Fruit fly (Drosophila melanogaster): ENCODE results near the gene Traf6.
A peak's percentile ranks its signal among the peaks of the same experiment; 100 is the strongest.

Traf6 gene

DNA sequence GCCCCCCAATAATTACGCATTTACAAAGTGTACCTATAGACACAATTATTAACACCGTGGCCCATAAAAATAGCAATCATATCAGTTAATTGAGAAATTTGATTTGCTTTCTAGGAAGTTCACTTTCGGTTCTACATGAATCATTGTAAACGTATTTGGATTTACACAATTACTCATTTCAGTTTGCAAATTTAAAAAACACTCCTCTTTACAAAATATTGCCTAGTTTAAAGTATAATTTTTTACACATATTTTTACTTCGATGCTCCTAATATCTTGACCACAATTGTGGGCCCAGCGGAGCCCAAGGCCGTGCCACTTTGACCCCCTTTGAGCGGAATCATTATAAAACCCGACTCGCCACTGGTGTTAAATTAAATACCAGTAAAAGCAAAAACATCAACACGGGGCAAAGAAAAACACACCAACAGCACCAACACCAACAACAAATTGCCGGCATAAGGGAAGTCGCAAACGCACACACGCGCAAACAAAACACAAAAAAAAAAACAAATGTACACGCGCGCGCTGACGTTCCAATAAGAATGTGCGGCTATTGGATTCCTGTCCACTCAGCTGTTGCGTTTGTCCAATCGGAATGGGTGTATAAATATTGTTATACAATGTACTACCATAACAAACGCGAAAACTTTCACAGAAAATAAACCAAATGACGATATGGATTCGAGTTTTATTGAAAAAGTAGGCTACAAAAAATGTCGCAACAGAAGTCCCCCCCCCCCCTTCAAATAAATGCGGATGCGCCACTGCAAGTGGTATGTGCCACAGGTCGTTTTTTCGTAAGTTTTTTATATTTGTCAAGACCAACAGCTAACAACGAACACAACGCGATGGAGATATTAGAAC, 42.5 kb downstream of the Traf6 start (continued):
- no peak for TF ChIP-seq abd-A (tag; optimal IDR thresholded peaks at IDR 0.05)
- no peak for TF ChIP-seq CG3838 (GFP tag; optimal IDR thresholded peaks at IDR 0.05)
- peak; percentile 37 for TF ChIP-seq chn (GFP tag; optimal IDR thresholded peaks at IDR 0.05)
- TF ChIP-seq CG2202 (tag; optimal IDR thresholded peaks at IDR 0.05) = no peak
- TF ChIP-seq HLH54F (GFP tag; optimal IDR thresholded peaks at IDR 0.05) = peak; percentile 33
- TF ChIP-seq knrl (GFP tag; IDR thresholded peaks at IDR 0.05; ENCODE audit: partially characterized antibody) = no peak
- TF ChIP-seq B-H1 (GFP tag; IDR thresholded peaks at IDR 0.05) = peak; percentile 36; the same call in 2 of the 3 replicates
- TF ChIP-seq cad (GFP tag; optimal IDR thresholded peaks at IDR 0.05) = no peak
- TF ChIP-seq CG10267 (tag; optimal IDR thresholded peaks at IDR 0.05) = peak; percentile 39
- TF ChIP-seq Hr78 (GFP tag; optimal IDR thresholded peaks at IDR 0.05) = peak in 1 of 2 experiments; percentile 61
- TF ChIP-seq gt (GFP tag; IDR thresholded peaks at IDR 0.05) = no peak
- no peak for TF ChIP-seq CG9876 (GFP tag; optimal IDR thresholded peaks at IDR 0.05)
- no peak for TF ChIP-seq CG7963 (GFP tag; IDR thresholded peaks at IDR 0.05; ENCODE audit: partially characterized antibody)
- no peak for TF ChIP-seq kay (GFP tag; optimal IDR thresholded peaks at IDR 0.05)
- peak; percentile 80 for TF ChIP-seq Elba2 (GFP tag; optimal IDR thresholded peaks at IDR 0.05)
- peak; percentile 64 to 94 for TF ChIP-seq insv (GFP tag; optimal IDR thresholded peaks at IDR 0.05)
- no peak for TF ChIP-seq zen2 (GFP tag; IDR thresholded peaks at IDR 0.05; ENCODE audit: partially characterized antibody)
- peak; percentile 30 for TF ChIP-seq NK7.1 (GFP tag; optimal IDR thresholded peaks at IDR 0.05)
- TF ChIP-seq hth (optimal IDR thresholded peaks at IDR 0.05) = no peak
- TF ChIP-seq exex (tag; optimal IDR thresholded peaks at IDR 0.05) = peak; percentile 24
- peak; percentile 46 for TF ChIP-seq CG9437 (GFP tag; optimal IDR thresholded peaks at IDR 0.05)
- TF ChIP-seq HLH4C (GFP tag; IDR thresholded peaks at IDR 0.05; ENCODE audit: partially characterized antibody) = no peak
- peak; percentile 61 for TF ChIP-seq Dek (tag; optimal IDR thresholded peaks at IDR 0.05)
- no peak for TF ChIP-seq CG16813 (GFP tag; IDR thresholded peaks at IDR 0.05; ENCODE audit: partially characterized antibody)
- TF ChIP-seq grau (tag; optimal IDR thresholded peaks at IDR 0.05) = peak; percentile 79
- TF ChIP-seq jing (GFP tag; optimal IDR thresholded peaks at IDR 0.05) = no peak
- no peak for TF ChIP-seq CG4707 (GFP tag; optimal IDR thresholded peaks at IDR 0.05)
- TF ChIP-seq lola (GFP tag; optimal IDR thresholded peaks at IDR 0.05) = peak in 1 of 3 experiments; percentile 18
- TF ChIP-seq HmgZ (tag; optimal IDR thresholded peaks at IDR 0.05) = peak; percentile 64
- TF ChIP-seq schlank (tag; optimal IDR thresholded peaks at IDR 0.05) = peak; percentile 69
- TF ChIP-seq Neu2 (GFP tag; optimal IDR thresholded peaks at IDR 0.05; ENCODE audit: borderline replicate concordance) = no peak
- TF ChIP-seq ham (GFP tag; IDR thresholded peaks at IDR 0.05) = no peak
- no peak for TF ChIP-seq MESR4 (GFP tag; optimal IDR thresholded peaks at IDR 0.05)
- TF ChIP-seq CG3726 (GFP tag; IDR thresholded peaks at IDR 0.05) = 0 out of 3 replicates have a peak, but pooled peaks have one; percentile 59
- TF ChIP-seq crol (GFP tag; IDR thresholded peaks at IDR 0.05) = peak; percentile 68
- TF ChIP-seq CG6689 (GFP tag; IDR thresholded peaks at IDR 0.05) = peak; percentile 42
- TF ChIP-seq CG13775 (GFP tag; optimal IDR thresholded peaks at IDR 0.05) = peak; percentile 52
- TF ChIP-seq Optix (GFP tag; IDR thresholded peaks at IDR 0.05) = no peak
- TF ChIP-seq gem (tag; optimal IDR thresholded peaks at IDR 0.05) = peak; percentile 82
- peak; percentile 43; the same call in 1 of the 2 replicates for TF ChIP-seq vvl (GFP tag; IDR thresholded peaks at IDR 0.05)
- no peak for TF ChIP-seq klu (GFP tag; IDR thresholded peaks at IDR 0.05)
- peak; percentile 26 for TF ChIP-seq tx (GFP tag; optimal IDR thresholded peaks at IDR 0.05)
- peak; percentile 77 for TF ChIP-seq CG13424 (tag; optimal IDR thresholded peaks at IDR 0.05)
- TF ChIP-seq Hey (tag; optimal IDR thresholded peaks at IDR 0.05) = peak; percentile 19
- TF ChIP-seq Jarid2 (GFP tag; optimal IDR thresholded peaks at IDR 0.05) = peak; percentile 25
- no peak for TF ChIP-seq pzg (GFP tag; optimal IDR thresholded peaks at IDR 0.05)
- no peak for TF ChIP-seq CG30431 (GFP tag; optimal IDR thresholded peaks at IDR 0.05)
- TF ChIP-seq CG6254 (GFP tag; optimal IDR thresholded peaks at IDR 0.05) = peak; percentile 13

All from whole organism, embryonic.